Worm (Caenorhabditis elegans) whole organism, young adult: ENCODE data around the gene C29A12.6.
A peak's percentile ranks its signal among the peaks of the same experiment; 100 is the strongest.

Experiments
- B0261.1 ChIP-seq: sonication (generic microtip); optimal IDR thresholded peaks from 2 replicates; lab custom pipeline; 2016; ENCODE audit warnings: mild to moderate bottlenecking, missing genetic modification characterization, moderate library complexity, missing compliant biosample characterization
- B0336.3 ChIP-seq: fragments of 200-800 bp; sonication (Bioruptor generic); IDR thresholded peaks from 2 replicates; pipeline ENCODE4 v1.3.6; 2022; ENCODE audit warnings: missing genetic modification characterization, missing compliant biosample characterization
- F10E7.11 ChIP-seq: sonication (generic microtip); optimal IDR thresholded peaks from 2 replicates; lab custom pipeline; 2017; ENCODE audit warnings: mild to moderate bottlenecking, missing genetic modification characterization, moderate library complexity, missing compliant biosample characterization
- F37B4.10 ChIP-seq: fragments of 200-800 bp; sonication (Bioruptor generic); IDR thresholded peaks from 2 replicates; pipeline ENCODE4 v1.3.6; 2022; ENCODE audit warnings: missing genetic modification characterization, missing compliant biosample characterization
- F49E8.2 ChIP-seq: sonication (generic microtip); optimal IDR thresholded peaks from 3 replicates; lab custom pipeline; 2017; ENCODE audit warnings: missing genetic modification characterization, mild to moderate bottlenecking, missing compliant biosample characterization, antibody characterized with exemption, moderate library complexity; ENCODE audit not compliant: insufficient read depth
- T07F8.4 ChIP-seq: sonication (generic microtip); optimal IDR thresholded peaks from 2 replicates; lab custom pipeline; 2016; ENCODE audit warnings: mild to moderate bottlenecking, missing genetic modification characterization, moderate library complexity, missing compliant biosample characterization
- Y53G8AR.9 ChIP-seq: fragments of 200-800 bp; sonication (Bioruptor generic); conservative IDR thresholded peaks from 2 replicates; pipeline ENCODE4 v1.3.6; 2022; ENCODE audit warnings: missing genetic modification reagents, missing genetic modification characterization, missing compliant biosample characterization
- Y79H2A.3 ChIP-seq: fragments of 200-800 bp; sonication (Bioruptor generic); conservative IDR thresholded peaks from 2 replicates; pipeline ENCODE4 v1.3.6; 2022; ENCODE audit warnings: missing genetic modification reagents, missing genetic modification characterization, missing compliant biosample characterization
- Y95B8A.8 ChIP-seq: fragments of 200-800 bp; sonication (Bioruptor generic); IDR thresholded peaks from 2 replicates; pipeline ENCODE4 v1.3.6; 2022; ENCODE audit warnings: missing genetic modification reagents, missing genetic modification characterization, missing compliant biosample characterization
- ZK185.1 ChIP-seq: sonication (generic microtip); optimal IDR thresholded peaks from 2 replicates; lab custom pipeline; 2016; ENCODE audit warnings: mild to moderate bottlenecking, missing genetic modification characterization, missing compliant biosample characterization; ENCODE audit not compliant: poor library complexity, severe bottlenecking
- ama-1 ChIP-seq, 3 experiments: fragments of 150-350 bp in 1 of 3; sonication (generic microtip) in 2 of 3; optimal IDR thresholded peaks; 2 replicates each; lab custom pipeline; 2014 to 2018; ENCODE audit warnings: missing biosample characterization in 2 of 3, missing genetic modification characterization in 2 of 3, missing genetic modification reagents in 2 of 3
- aptf-2 ChIP-seq: fragments of 200-800 bp; sonication (Bioruptor generic); conservative IDR thresholded peaks from 2 replicates; pipeline ENCODE4 v1.3.6; 2022; ENCODE audit warnings: missing genetic modification reagents, missing genetic modification characterization, missing compliant biosample characterization
- ccch-3 ChIP-seq: fragments of 200-800 bp; sonication (Bioruptor generic); optimal IDR thresholded peaks from 2 replicates; lab custom pipeline; 2018; ENCODE audit warnings: mild to moderate bottlenecking, missing genetic modification characterization, missing compliant biosample characterization
- cebp-1 ChIP-seq, 2 experiments: fragments of 200-800 bp in 1 of 2; sonication (Bioruptor generic) in 1 of 2; sonication (generic microtip) in 1 of 2; IDR thresholded peaks in 1 of 2; optimal IDR thresholded peaks in 1 of 2; 2 replicates each; pipeline versions ENCODE4 v1.3.6 to Lab custom; 2017 to 2022; ENCODE audit warnings: missing compliant biosample characterization in 2 of 2, missing genetic modification characterization in 2 of 2, mild to moderate bottlenecking in 1 of 2, missing genetic modification reagents in 1 of 2, moderate library complexity in 1 of 2
- ceh-100 ChIP-seq: fragments of 200-800 bp; sonication (Bioruptor generic); IDR thresholded peaks from 2 replicates; pipeline ENCODE4 v1.3.6; 2022; ENCODE audit warnings: missing genetic modification reagents, missing genetic modification characterization, missing compliant biosample characterization
- ceh-40 ChIP-seq: fragments of 200-800 bp; sonication (Bioruptor generic); IDR thresholded peaks from 2 replicates; pipeline ENCODE4 v1.3.6; 2022; ENCODE audit warnings: missing genetic modification characterization, missing compliant biosample characterization
- ceh-79 ChIP-seq: sonication (generic microtip); optimal IDR thresholded peaks from 2 replicates; lab custom pipeline; 2017; ENCODE audit warnings: mild to moderate bottlenecking, missing genetic modification characterization, missing compliant biosample characterization
- chd-7 ChIP-seq: sonication (generic microtip); optimal IDR thresholded peaks from 2 replicates; lab custom pipeline; 2016; ENCODE audit warnings: mild to moderate bottlenecking, missing genetic modification characterization, moderate library complexity, missing compliant biosample characterization
- efl-1 ChIP-seq: fragments of 150-350 bp; optimal IDR thresholded peaks from 2 replicates; lab custom pipeline; 2014; ENCODE audit warnings: missing biosample characterization, missing genetic modification reagents, missing genetic modification characterization
- egl-18 ChIP-seq: fragments of 200-800 bp; sonication (Bioruptor generic); IDR thresholded peaks from 2 replicates; pipeline ENCODE4 v1.3.6; 2022; ENCODE audit warnings: missing genetic modification reagents, missing genetic modification characterization, missing compliant biosample characterization
- egl-44 ChIP-seq: fragments of 200-800 bp; sonication (Bioruptor generic); IDR thresholded peaks from 2 replicates; pipeline ENCODE4 v1.3.6; 2022; ENCODE audit warnings: missing genetic modification reagents, missing genetic modification characterization, missing compliant biosample characterization
- egrh-3 ChIP-seq: fragments of 200-800 bp; sonication (Bioruptor generic); IDR thresholded peaks from 2 replicates; pipeline ENCODE4 v1.3.6; 2022; ENCODE audit warnings: missing genetic modification reagents, missing genetic modification characterization, missing compliant biosample characterization
- gei-17 ChIP-seq: fragments of 200-800 bp; sonication (Bioruptor generic); optimal IDR thresholded peaks from 2 replicates; lab custom pipeline; 2018; ENCODE audit warnings: mild to moderate bottlenecking, missing genetic modification characterization, missing compliant biosample characterization
- him-1 ChIP-seq: sonication (generic microtip); optimal IDR thresholded peaks from 2 replicates; lab custom pipeline; 2016; ENCODE audit warnings: missing genotype, missing genetic modification reagents, missing genetic modification characterization, missing compliant biosample characterization
- hmg-1.2 ChIP-seq: fragments of 200-800 bp; sonication (Bioruptor generic); IDR thresholded peaks from 2 replicates; pipeline ENCODE4 v1.3.6; 2022; ENCODE audit warnings: missing genetic modification reagents, missing genetic modification characterization, missing compliant biosample characterization
- hmg-20 ChIP-seq: fragments of 200-800 bp; sonication (Bioruptor generic); IDR thresholded peaks from 2 replicates; pipeline ENCODE4 v1.3.6; 2022; ENCODE audit warnings: missing genetic modification reagents, missing genetic modification characterization, missing compliant biosample characterization
- hsf-1 ChIP-seq: fragments of 200-800 bp; sonication (Bioruptor generic); IDR thresholded peaks from 2 replicates; pipeline ENCODE4 v1.3.6; 2022; ENCODE audit warnings: missing genetic modification reagents, missing genetic modification characterization, missing compliant biosample characterization
- lag-1 ChIP-seq: fragments of 200-800 bp; sonication (Bioruptor generic); IDR thresholded peaks from 2 replicates; pipeline ENCODE4 v1.3.6; 2022; ENCODE audit warnings: missing genetic modification reagents, missing genetic modification characterization, missing compliant biosample characterization
- lin-26 ChIP-seq: fragments of 200-800 bp; sonication (Bioruptor generic); IDR thresholded peaks from 2 replicates; pipeline ENCODE4 v1.3.6; 2022; ENCODE audit warnings: missing genetic modification reagents, missing genetic modification characterization, missing compliant biosample characterization
- lin-35 ChIP-seq, 3 experiments: fragments of 150-350 bp in 2 of 3; sonication (generic microtip) in 1 of 3; optimal IDR thresholded peaks; 2 replicates each; lab custom pipeline; 2014 to 2018; ENCODE audit warnings: missing biosample characterization in 3 of 3, missing genetic modification characterization in 3 of 3, missing genetic modification reagents in 3 of 3
- madf-3 ChIP-seq: fragments of 200-800 bp; sonication (Bioruptor generic); IDR thresholded peaks from 2 replicates; pipeline ENCODE4 v1.3.6; 2022; ENCODE audit warnings: missing genetic modification reagents, missing genetic modification characterization, missing compliant biosample characterization
- nhr-27 ChIP-seq: fragments of 200-800 bp; sonication (Bioruptor generic); optimal IDR thresholded peaks from 2 replicates; lab custom pipeline; 2018; ENCODE audit warnings: mild to moderate bottlenecking, missing genetic modification characterization, moderate library complexity, missing compliant biosample characterization
- nhr-80 ChIP-seq: sonication (generic microtip); optimal IDR thresholded peaks from 2 replicates; lab custom pipeline; 2016; ENCODE audit warnings: missing genetic modification characterization, missing compliant biosample characterization
- nhr-90 ChIP-seq: sonication (generic microtip); optimal IDR thresholded peaks from 2 replicates; lab custom pipeline; 2016; ENCODE audit warnings: missing genotype, mild to moderate bottlenecking, missing genetic modification characterization, missing compliant biosample characterization
- rcor-1 ChIP-seq: fragments of 200-800 bp; sonication (Bioruptor generic); IDR thresholded peaks from 2 replicates; pipeline ENCODE4 v1.3.6; 2022; ENCODE audit warnings: missing genetic modification reagents, missing genetic modification characterization, missing compliant biosample characterization
- sea-2 ChIP-seq: fragments of 200-800 bp; sonication (Bioruptor generic); IDR thresholded peaks from 2 replicates; pipeline ENCODE4 v1.3.6; 2022; ENCODE audit warnings: missing genetic modification characterization, missing compliant biosample characterization
- snpc-1.3 ChIP-seq: sonication (generic microtip); optimal IDR thresholded peaks from 2 replicates; lab custom pipeline; 2017; ENCODE audit warnings: missing genetic modification characterization, mild to moderate bottlenecking, missing compliant biosample characterization, antibody characterized with exemption, moderate library complexity, missing genotype, missing genetic modification reagents; ENCODE audit not compliant: insufficient read depth
- tlf-1 ChIP-seq: fragments of 200-800 bp; sonication (Bioruptor generic); optimal IDR thresholded peaks from 2 replicates; lab custom pipeline; 2018; ENCODE audit warnings: mild to moderate bottlenecking, missing genetic modification characterization, missing compliant biosample characterization
- unc-62 ChIP-seq: fragments of 150-350 bp; optimal IDR thresholded peaks from 2 replicates; lab custom pipeline; 2014; ENCODE audit warnings: missing biosample characterization, missing genetic modification reagents, missing genetic modification characterization
- zfh-2 ChIP-seq: fragments of 200-800 bp; sonication (Bioruptor generic); conservative IDR thresholded peaks from 2 replicates; pipeline ENCODE4 v1.3.6; 2022; ENCODE audit warnings: missing genetic modification reagents, missing genetic modification characterization, missing compliant biosample characterization
- ztf-18 ChIP-seq: sonication (generic microtip); optimal IDR thresholded peaks from 2 replicates; lab custom pipeline; 2016; ENCODE audit warnings: missing genotype, mild to moderate bottlenecking, missing genetic modification characterization, missing compliant biosample characterization
- ztf-22 ChIP-seq: fragments of 200-800 bp; sonication (Bioruptor generic); optimal IDR thresholded peaks from 2 replicates; lab custom pipeline; 2018; ENCODE audit warnings: mild to moderate bottlenecking, missing genetic modification characterization, moderate library complexity, missing compliant biosample characterization
- ztf-25 ChIP-seq: fragments of 200-800 bp; sonication (Bioruptor generic); IDR thresholded peaks from 2 replicates; pipeline ENCODE4 v1.3.6; 2022; ENCODE audit warnings: missing genetic modification reagents, missing genetic modification characterization, missing compliant biosample characterization
- ztf-28 ChIP-seq: fragments of 200-800 bp; sonication (Bioruptor generic); IDR thresholded peaks from 2 replicates; pipeline ENCODE4 v1.3.6; 2022; ENCODE audit warnings: missing genetic modification reagents, missing genetic modification characterization, missing compliant biosample characterization

Gene C29A12.6

ce11 chrV:10856901-10857637 is 10.1 kb downstream of the C29A12.6 start (continued):
- TF ChIP-seq snpc-1.3 (tag; lab: Kevin White, UChicago) (no peak), unc-62 (no peak), F10E7.11 (tag; lab: Kevin White, UChicago) (no peak), egrh-3 (no peak), nhr-80 (peak; percentile 85), him-1 (no peak)

ce11 chrV:10858340-10858739 is 11.3 kb downstream of the C29A12.6 start:
- TF ChIP-seq ztf-18 (tag; lab: Kevin White, UChicago): no peak
- TF ChIP-seq hmg-1.2 (GFP tag; lab: Robert Waterston, UW): peak; percentile 50; the same call in 1 of the 2 replicates
- peak; percentile 26 for TF ChIP-seq tlf-1 (GFP tag; lab: Kevin White, UChicago)
- TF ChIP-seq ztf-25 (GFP tag; lab: Robert Waterston, UW): no peak
- TF ChIP-seq ceh-100 (GFP tag; lab: Robert Waterston, UW): no peak
- no peak for TF ChIP-seq Y79H2A.3 (GFP tag; lab: Robert Waterston, UW)
- TF ChIP-seq ZK185.1 (tag; lab: Kevin White, UChicago): no peak
- TF ChIP-seq ztf-22: peak; percentile 39
- TF ChIP-seq chd-7 (tag; lab: Kevin White, UChicago): peak; percentile 80
- TF ChIP-seq ceh-40 (GFP tag; lab: Robert Waterston, UW): no peak
- TF ChIP-seq ceh-79 (tag; lab: Kevin White, UChicago): no peak
- TF ChIP-seq ztf-28: no peak
- TF ChIP-seq Y53G8AR.9 (GFP tag; lab: Robert Waterston, UW): no peak
- TF ChIP-seq efl-1 (GFP tag; lab: Kevin White, UChicago): no peak
- TF ChIP-seq egl-18 (GFP tag; lab: Robert Waterston, UW): no peak
- TF ChIP-seq aptf-2 (GFP tag; lab: Robert Waterston, UW): no peak
- TF ChIP-seq gei-17 (GFP tag; lab: Kevin White, UChicago): peak; percentile 17
- TF ChIP-seq zfh-2: peak; percentile 96
- TF ChIP-seq sea-2: no peak
- 0 out of 2 replicates have a peak, but pooled peaks have one; percentile 49 for TF ChIP-seq lin-26
- peak in 1 of 3 experiments; percentile 19 for TF ChIP-seq lin-35 (GFP tag; optimal IDR thresholded peaks at IDR 0.05; lab: Kevin White, UChicago)
- no peak for TF ChIP-seq cebp-1 (GFP tag; IDR thresholded peaks at IDR 0.05; lab: Robert Waterston, UW)
- TF ChIP-seq cebp-1 (tag; optimal IDR thresholded peaks at IDR 0.05; lab: Kevin White, UChicago): peak; percentile 77
- TF ChIP-seq ama-1 (optimal IDR thresholded peaks at IDR 0.05; lab: Kevin White, UChicago): no peak
- TF ChIP-seq ama-1 (GFP tag; optimal IDR thresholded peaks at IDR 0.05; lab: Kevin White, UChicago): no peak
- 0 out of 2 replicates have a peak, but pooled peaks have one; percentile 52 for TF ChIP-seq B0336.3 (GFP tag; lab: Robert Waterston, UW)
- TF ChIP-seq F10E7.11 (tag; lab: Kevin White, UChicago): no peak
- TF ChIP-seq rcor-1 (GFP tag; lab: Robert Waterston, UW): no peak
- TF ChIP-seq F49E8.2 (tag; lab: Kevin White, UChicago): no peak
- TF ChIP-seq hmg-20 (GFP tag; lab: Robert Waterston, UW): no peak
- TF ChIP-seq hsf-1 (GFP tag; lab: Robert Waterston, UW): no peak
- TF ChIP-seq egl-44: 0 out of 2 replicates have a peak, but pooled peaks have one; percentile 7
- TF ChIP-seq nhr-80: peak; percentile 14
- no peak for TF ChIP-seq madf-3 (GFP tag; lab: Robert Waterston, UW)
- TF ChIP-seq lag-1 (GFP tag; lab: Robert Waterston, UW): no peak
- no peak for TF ChIP-seq ccch-3 (GFP tag; lab: Kevin White, UChicago)
- no peak for TF ChIP-seq nhr-90 (tag; lab: Kevin White, UChicago)
- no peak for TF ChIP-seq T07F8.4 (tag; lab: Kevin White, UChicago)
- no peak for TF ChIP-seq nhr-27 (tag; lab: Kevin White, UChicago)
- no peak for TF ChIP-seq snpc-1.3 (tag; lab: Kevin White, UChicago)
- peak; percentile 63; the same call in 1 of the 2 replicates for TF ChIP-seq Y95B8A.8 (GFP tag; lab: Robert Waterston, UW)
- TF ChIP-seq B0261.1 (tag; lab: Kevin White, UChicago): no peak
- TF ChIP-seq F37B4.10 (GFP tag; lab: Robert Waterston, UW): no peak
